Worm (Caenorhabditis elegans) whole organism, midembryonic: ENCODE data around the gene C31H1.2.

Experiments used
- T22C8.4 ChIP-seq: fragments of 200-800 bp; sonication (Bioruptor generic); IDR thresholded peaks from 2 replicates; pipeline ENCODE4 v1.3.6; 2022; ENCODE audit warnings: missing genetic modification characterization, missing compliant biosample characterization
- cog-1 ChIP-seq: sonication (generic microtip); optimal IDR thresholded peaks from 2 replicates; lab custom pipeline; 2016; ENCODE audit warnings: missing genetic modification characterization, missing compliant biosample characterization
- flt-1 ChIP-seq: fragments of 200-800 bp; sonication (Bioruptor generic); IDR thresholded peaks from 2 replicates; pipeline ENCODE4 v1.3.6; 2022; ENCODE audit warnings: missing genetic modification characterization, missing compliant biosample characterization
- klf-2 ChIP-seq: fragments of 200-800 bp; sonication (Bioruptor generic); conservative IDR thresholded peaks from 2 replicates; pipeline ENCODE4 v1.3.6; 2022; ENCODE audit warnings: missing genetic modification reagents, missing genetic modification characterization, missing compliant biosample characterization
- med-1 ChIP-seq: sonication (generic microtip); optimal IDR thresholded peaks from 2 replicates; lab custom pipeline; 2017; ENCODE audit warnings: missing genetic modification characterization, mild to moderate bottlenecking, missing compliant biosample characterization, antibody characterized with exemption, missing genetic modification reagents; ENCODE audit not compliant: insufficient read depth
- ref-1 ChIP-seq: fragments of 200-800 bp; sonication (Bioruptor generic); conservative IDR thresholded peaks from 2 replicates; pipeline ENCODE4 v1.3.6; 2022; ENCODE audit warnings: missing genetic modification reagents, missing genetic modification characterization, missing compliant biosample characterization
- tab-1 ChIP-seq: fragments of 200-800 bp; sonication (Bioruptor generic); IDR thresholded peaks from 2 replicates; pipeline ENCODE4 v1.3.6; 2022; ENCODE audit warnings: missing genetic modification characterization, missing compliant biosample characterization
- ztf-23 ChIP-seq: fragments of 200-800 bp; sonication (Bioruptor generic); IDR thresholded peaks from 2 replicates; pipeline ENCODE4 v1.3.6; 2022; ENCODE audit warnings: missing genetic modification reagents, missing genetic modification characterization, missing compliant biosample characterization
- ztf-29 ChIP-seq: fragments of 200-800 bp; sonication (Bioruptor generic); IDR thresholded peaks from 2 replicates; pipeline ENCODE4 v1.3.6; 2022; ENCODE audit warnings: missing genetic modification reagents, missing genetic modification characterization, missing compliant biosample characterization

Gene C31H1.2

ce11 chrIV:5790993-5791392, at the start of gene C31H1.2:
Gene C31H1.2 (plus strand): TSS chrIV:5791293.
- no peak for TF ChIP-seq ztf-23 (GFP tag; lab: Robert Waterston, UW)
- TF ChIP-seq tab-1: no peak
- no peak for TF ChIP-seq med-1
- no peak for TF ChIP-seq klf-2
- TF ChIP-seq T22C8.4 (GFP tag; lab: Robert Waterston, UW): no peak
- no peak for TF ChIP-seq ref-1 (GFP tag; lab: Robert Waterston, UW)
- TF ChIP-seq cog-1: no peak
- no peak for TF ChIP-seq flt-1 (GFP tag; lab: Robert Waterston, UW)
- TF ChIP-seq ztf-29 (GFP tag; lab: Robert Waterston, UW): no peak

- no peak for TF ChIP-seq klf-2
- no peak for TF ChIP-seq tab-1
- TF ChIP-seq cog-1: no peak
- no peak for TF ChIP-seq med-1
- TF ChIP-seq ztf-23 (GFP tag; lab: Robert Waterston, UW): no peak
- no peak for TF ChIP-seq flt-1 (GFP tag; lab: Robert Waterston, UW)
- no peak for TF ChIP-seq ztf-29 (GFP tag; lab: Robert Waterston, UW)
- no peak for TF ChIP-seq ref-1 (GFP tag; lab: Robert Waterston, UW)
- TF ChIP-seq T22C8.4 (GFP tag; lab: Robert Waterston, UW): no peak
Observed at ce11 chrIV:5744114-5744513, 47.0 kb upstream of the C31H1.2 start, which contains the start of gene C45E5.1. Gene C45E5.1 (plus strand): TSS chrIV:5744403.

ce11 chrIV:5749874-5750273, 41.2 kb upstream of the C31H1.2 start:
- TF ChIP-seq cog-1 (no peak), klf-2 (no peak), ztf-29 (GFP tag; lab: Robert Waterston, UW) (no peak), med-1 (no peak), ref-1 (GFP tag; lab: Robert Waterston, UW) (no peak), tab-1 (no peak), T22C8.4 (GFP tag; lab: Robert Waterston, UW) (no peak), ztf-23 (GFP tag; lab: Robert Waterston, UW) (no peak), flt-1 (GFP tag; lab: Robert Waterston, UW) (no peak)

ce11 chrIV:5751997-5752396, 39.1 kb upstream of the C31H1.2 start:
- no peak for TF ChIP-seq ref-1 (GFP tag; lab: Robert Waterston, UW)
- TF ChIP-seq klf-2: no peak
- no peak for TF ChIP-seq T22C8.4 (GFP tag; lab: Robert Waterston, UW)

- no peak for TF ChIP-seq klf-2
- no peak for TF ChIP-seq ztf-29 (GFP tag; lab: Robert Waterston, UW)
- TF ChIP-seq flt-1 (GFP tag; lab: Robert Waterston, UW): no peak
- no peak for TF ChIP-seq tab-1
- no peak for TF ChIP-seq T22C8.4 (GFP tag; lab: Robert Waterston, UW)
- no peak for TF ChIP-seq med-1
- TF ChIP-seq ref-1 (GFP tag; lab: Robert Waterston, UW): no peak
- TF ChIP-seq ztf-23 (GFP tag; lab: Robert Waterston, UW): no peak
- no peak for TF ChIP-seq cog-1
Observed at ce11 chrIV:5752704-5753103, 38.4 kb upstream of the C31H1.2 start.

- TF ChIP-seq ref-1 (GFP tag; lab: Robert Waterston, UW): no peak
- 0 out of 2 replicates have a peak, but pooled peaks have one; percentile 30 for TF ChIP-seq flt-1 (GFP tag; lab: Robert Waterston, UW)
- TF ChIP-seq cog-1: peak; percentile 31
- TF ChIP-seq ztf-29 (GFP tag; lab: Robert Waterston, UW): no peak
- no peak for TF ChIP-seq tab-1
- no peak for TF ChIP-seq klf-2
- no peak for TF ChIP-seq T22C8.4 (GFP tag; lab: Robert Waterston, UW)
- TF ChIP-seq ztf-23 (GFP tag; lab: Robert Waterston, UW): no peak
- TF ChIP-seq med-1: no peak
Observed at ce11 chrIV:5753253-5753652, 37.8 kb upstream of the C31H1.2 start.

- no peak for TF ChIP-seq klf-2
- no peak for TF ChIP-seq ztf-23 (GFP tag; lab: Robert Waterston, UW)
- no peak for TF ChIP-seq cog-1
- no peak for TF ChIP-seq tab-1
- no peak for TF ChIP-seq med-1
- TF ChIP-seq T22C8.4 (GFP tag; lab: Robert Waterston, UW): no peak
- TF ChIP-seq ztf-29 (GFP tag; lab: Robert Waterston, UW): no peak
- no peak for TF ChIP-seq flt-1 (GFP tag; lab: Robert Waterston, UW)
- TF ChIP-seq ref-1 (GFP tag; lab: Robert Waterston, UW): no peak
Observed at ce11 chrIV:5753954-5754543, 37.0 kb upstream of the C31H1.2 start.

ce11 chrIV:5754821-5755220, 36.3 kb upstream of the C31H1.2 start:
- TF ChIP-seq T22C8.4 (GFP tag; lab: Robert Waterston, UW): no peak
- no peak for TF ChIP-seq ztf-29 (GFP tag; lab: Robert Waterston, UW)
- TF ChIP-seq ztf-23 (GFP tag; lab: Robert Waterston, UW): no peak
- TF ChIP-seq ref-1 (GFP tag; lab: Robert Waterston, UW): no peak
- TF ChIP-seq cog-1: no peak
- no peak for TF ChIP-seq tab-1
- no peak for TF ChIP-seq med-1
- TF ChIP-seq flt-1 (GFP tag; lab: Robert Waterston, UW): no peak
- TF ChIP-seq klf-2: no peak

ce11 chrIV:5755922-5756321, 35.2 kb upstream of the C31H1.2 start:
- TF ChIP-seq T22C8.4 (GFP tag; lab: Robert Waterston, UW) (no peak), tab-1 (no peak), med-1 (no peak), ztf-29 (GFP tag; lab: Robert Waterston, UW) (no peak), ztf-23 (GFP tag; lab: Robert Waterston, UW) (no peak), flt-1 (GFP tag; lab: Robert Waterston, UW) (no peak)

- TF ChIP-seq klf-2 (no peak), tab-1 (no peak), ztf-29 (GFP tag; lab: Robert Waterston, UW) (no peak), med-1 (no peak), T22C8.4 (GFP tag; lab: Robert Waterston, UW) (no peak), cog-1 (no peak), ref-1 (GFP tag; lab: Robert Waterston, UW) (no peak), flt-1 (GFP tag; lab: Robert Waterston, UW) (no peak), ztf-23 (GFP tag; lab: Robert Waterston, UW) (no peak)
Observed at ce11 chrIV:5757762-5758161, 33.3 kb upstream of the C31H1.2 start, which contains the start of gene nhr-46. Gene nhr-46 (minus strand): TSS chrIV:5757862.
